Worm (Caenorhabditis elegans) whole organism, L3 larva: ENCODE measurements around the gene gldi-7.

Experiments
- ama-1 ChIP-seq: fragments of 150-350 bp; optimal IDR thresholded peaks from 2 replicates; lab custom pipeline; 2018
- ceh-16 ChIP-seq: sonication (generic microtip); optimal IDR thresholded peaks from 2 replicates; lab custom pipeline; 2017; ENCODE audit warnings: missing biosample characterization, missing genetic modification characterization
- ceh-9 ChIP-seq: sonication (generic microtip); optimal IDR thresholded peaks from 2 replicates; lab custom pipeline; 2018; ENCODE audit warnings: missing biosample characterization, missing genetic modification characterization
- egl-27 ChIP-seq: sonication (generic microtip); optimal IDR thresholded peaks from 4 replicates; lab custom pipeline; 2017; ENCODE audit warnings: missing biosample characterization, missing genetic modification reagents, missing genetic modification characterization
- elt-1 ChIP-seq: fragments of 150-350 bp; optimal IDR thresholded peaks from 2 replicates; lab custom pipeline; 2014; ENCODE audit warnings: missing biosample characterization, missing genetic modification characterization
- elt-2 ChIP-seq: sonication (generic microtip); optimal IDR thresholded peaks from 2 replicates; lab custom pipeline; 2016; ENCODE audit warnings: missing genetic modification reagents, mild to moderate bottlenecking, missing genetic modification characterization, missing compliant biosample characterization
- elt-3 ChIP-seq, 3 experiments: fragments of 150-350 bp in 1 of 3; sonication (generic microtip) in 2 of 3; optimal IDR thresholded peaks; 2 replicates in 2 of 3; 4 replicates in 1 of 3; lab custom pipeline; 2014 to 2017; ENCODE audit warnings: missing biosample characterization in 3 of 3, missing genetic modification characterization in 3 of 3
- eor-1 ChIP-seq, 2 experiments: fragments of 150-350 bp; optimal IDR thresholded peaks; 2 replicates each; lab custom pipeline; 2014 to 2018; ENCODE audit warnings: missing biosample characterization in 2 of 2, missing genetic modification characterization in 2 of 2
- fkh-10 ChIP-seq: sonication (generic microtip); optimal IDR thresholded peaks from 2 replicates; lab custom pipeline; 2017; ENCODE audit warnings: missing biosample characterization, missing genetic modification reagents, missing genetic modification characterization
- fkh-2 ChIP-seq: fragments of 150-350 bp; optimal IDR thresholded peaks from 2 replicates; lab custom pipeline; 2014; ENCODE audit warnings: missing biosample characterization, missing genetic modification reagents, missing genetic modification characterization
- fos-1 ChIP-seq: fragments of 150-350 bp; optimal IDR thresholded peaks from 2 replicates; lab custom pipeline; 2014; ENCODE audit warnings: missing biosample characterization, missing genetic modification characterization
- jun-1 ChIP-seq: fragments of 150-350 bp; optimal IDR thresholded peaks from 2 replicates; lab custom pipeline; 2014; ENCODE audit warnings: missing biosample characterization, missing genetic modification reagents, missing genetic modification characterization
- lin-15B ChIP-seq: fragments of 150-350 bp; optimal IDR thresholded peaks from 2 replicates; lab custom pipeline; 2014; ENCODE audit warnings: missing biosample characterization, missing genetic modification characterization
- lin-39 ChIP-seq: fragments of 150-350 bp; optimal IDR thresholded peaks from 2 replicates; lab custom pipeline; 2018; ENCODE audit warnings: missing biosample characterization, missing genetic modification reagents, missing genetic modification characterization
- mdl-1 ChIP-seq: fragments of 150-350 bp; optimal IDR thresholded peaks from 2 replicates; lab custom pipeline; 2014; ENCODE audit warnings: missing biosample characterization, missing genetic modification characterization
- mml-1 ChIP-seq: fragments of 150-350 bp; sonication (generic microtip); optimal IDR thresholded peaks from 3 replicates; lab custom pipeline; 2014; ENCODE audit warnings: missing biosample characterization, missing genetic modification characterization
- nfya-1 ChIP-seq: sonication (generic microtip); optimal IDR thresholded peaks from 2 replicates; lab custom pipeline; 2017; ENCODE audit warnings: missing genetic modification characterization, mild to moderate bottlenecking, missing compliant biosample characterization, antibody characterized with exemption, moderate library complexity; ENCODE audit not compliant: insufficient read depth
- nhr-12 ChIP-seq: fragments of 150-350 bp; optimal IDR thresholded peaks from 2 replicates; lab custom pipeline; 2014; ENCODE audit warnings: missing biosample characterization, missing genetic modification characterization
- nhr-23 ChIP-seq: fragments of 150-350 bp; optimal IDR thresholded peaks from 2 replicates; lab custom pipeline; 2014; ENCODE audit warnings: missing biosample characterization, missing genetic modification reagents, missing genetic modification characterization
- nhr-237 ChIP-seq: fragments of 150-350 bp; optimal IDR thresholded peaks from 2 replicates; lab custom pipeline; 2014; ENCODE audit warnings: missing biosample characterization, missing genetic modification characterization
- nhr-25 ChIP-seq: sonication (generic microtip); optimal IDR thresholded peaks from 2 replicates; lab custom pipeline; 2017; ENCODE audit warnings: missing biosample characterization, missing genetic modification characterization
- nhr-43 ChIP-seq: sonication (generic microtip); optimal IDR thresholded peaks from 2 replicates; lab custom pipeline; 2016; ENCODE audit warnings: mild to moderate bottlenecking, missing genetic modification characterization, missing compliant biosample characterization; ENCODE audit not compliant: poor library complexity, severe bottlenecking
- nhr-76 ChIP-seq: fragments of 150-350 bp; sonication (generic microtip); optimal IDR thresholded peaks from 5 replicates; lab custom pipeline; 2014; ENCODE audit warnings: missing biosample characterization, missing genetic modification characterization
- nhr-77 ChIP-seq: fragments of 150-350 bp; optimal IDR thresholded peaks from 2 replicates; lab custom pipeline; 2014; ENCODE audit warnings: missing biosample characterization, missing genetic modification characterization
- pha-4 ChIP-seq: fragments of 150-350 bp; optimal IDR thresholded peaks from 2 replicates; lab custom pipeline; 2014; ENCODE audit warnings: missing biosample characterization, missing genetic modification reagents, missing genetic modification characterization
- pqm-1 ChIP-seq: fragments of 150-350 bp; optimal IDR thresholded peaks from 2 replicates; lab custom pipeline; 2017; ENCODE audit warnings: missing biosample characterization, missing genetic modification characterization, inconsistent platforms
- sea-2 ChIP-seq: fragments of 150-350 bp; sonication (generic microtip); optimal IDR thresholded peaks from 4 replicates; lab custom pipeline; 2014; ENCODE audit warnings: missing biosample characterization, missing genetic modification reagents, missing genetic modification characterization
- snpc-4 ChIP-seq: fragments of 150-350 bp; optimal IDR thresholded peaks from 2 replicates; lab custom pipeline; 2014; ENCODE audit warnings: missing biosample characterization, missing genetic modification characterization
- unc-39 ChIP-seq: sonication (generic microtip); optimal IDR thresholded peaks from 4 replicates; lab custom pipeline; 2017; ENCODE audit warnings: missing biosample characterization, missing genetic modification characterization
- zag-1 ChIP-seq: fragments of 150-350 bp; optimal IDR thresholded peaks from 2 replicates; lab custom pipeline; 2014; ENCODE audit warnings: missing biosample characterization, missing genetic modification characterization
- ztf-11 ChIP-seq: fragments of 150-350 bp; optimal IDR thresholded peaks from 2 replicates; lab custom pipeline; 2014; ENCODE audit warnings: missing biosample characterization, missing genetic modification characterization
- ztf-4 ChIP-seq: fragments of 150-350 bp; optimal IDR thresholded peaks from 2 replicates; lab custom pipeline; 2014; ENCODE audit warnings: missing biosample characterization, missing genetic modification characterization

The gldi-7 gene

ce11 chrII:8516783-8517182 lies 14.2 kb downstream of the gldi-7 start, which contains the start of gene rnh-2 (continued):
- TF ChIP-seq lin-39 (no peak), nhr-23 (peak; percentile 83), nfya-1 (peak; percentile 60), snpc-4 (tag; lab: Kevin White, UChicago) (peak; percentile 73), zag-1 (tag; lab: Kevin White, UChicago) (no peak), ztf-4 (no peak), fkh-10 (GFP tag; lab: Kevin White, UChicago) (no peak), fkh-2 (tag; lab: Kevin White, UChicago) (no peak), elt-3 (tag; optimal IDR thresholded peaks at IDR 0.05; lab: Kevin White, UChicago) (no peak), egl-27 (tag; lab: Kevin White, UChicago) (no peak), nhr-237 (tag; lab: Kevin White, UChicago) (no peak)

ce11 chrII:8515521-8515920 lies 15.5 kb downstream of the gldi-7 start:
- no peak for TF ChIP-seq zag-1 (tag; lab: Kevin White, UChicago)
- peak; percentile 20 for TF ChIP-seq pqm-1 (tag; lab: Kevin White, UChicago)
- peak; percentile 35 for TF ChIP-seq pha-4 (tag; lab: Kevin White, UChicago)
- TF ChIP-seq jun-1 (tag; lab: Kevin White, UChicago), result peak; percentile 51
- peak; percentile 79 for TF ChIP-seq elt-2

ce11 chrII:8514729-8515128 lies 16.3 kb downstream of the gldi-7 start, which contains the start of gene ctg-2:
TSS of gene ctg-2 (plus strand) at chrII:8515054.
- TF ChIP-seq jun-1 (tag; lab: Kevin White, UChicago) (peak; percentile 32), elt-2 (peak; percentile 81), egl-27 (tag; lab: Kevin White, UChicago) (no peak), pha-4 (tag; lab: Kevin White, UChicago) (peak; percentile 43), pqm-1 (tag; lab: Kevin White, UChicago) (peak; percentile 87)

ce11 chrII:8508956-8509355 lies 22.1 kb downstream of the gldi-7 start, which contains the start of gene T13H5.1:
TSS of gene T13H5.1 (minus strand) at chrII:8509056.
- TF ChIP-seq mdl-1 (tag; lab: Kevin White, UChicago) (no peak), mml-1 (tag; lab: Kevin White, UChicago) (no peak), nhr-12 (no peak), fkh-10 (GFP tag; lab: Kevin White, UChicago) (no peak), lin-15B (tag; lab: Kevin White, UChicago) (no peak), egl-27 (tag; lab: Kevin White, UChicago) (no peak), ceh-16 (no peak), elt-3 (tag; optimal IDR thresholded peaks at IDR 0.05; lab: Kevin White, UChicago) (no peak), elt-1 (tag; lab: Kevin White, UChicago) (no peak), nhr-77 (tag; lab: Kevin White, UChicago) (no peak)

- TF ChIP-seq fos-1 (no peak), ama-1 (no peak), nhr-12 (no peak), pha-4 (tag; lab: Kevin White, UChicago) (peak; percentile 21), elt-2 (peak; percentile 36), pqm-1 (tag; lab: Kevin White, UChicago) (peak; percentile 55)
Observed at ce11 chrII:8506759-8507158, 24.3 kb downstream of the gldi-7 start.

ce11 chrII:8504074-8504724 lies 26.8 kb downstream of the gldi-7 start:
- TF ChIP-seq nfya-1, result peak; percentile 9
- TF ChIP-seq elt-2, result peak; percentile 22
- peak; percentile 44 for TF ChIP-seq pqm-1 (tag; lab: Kevin White, UChicago)
- no peak for TF ChIP-seq nhr-25 (tag; lab: Kevin White, UChicago)

- TF ChIP-seq lin-15B (tag; lab: Kevin White, UChicago), result no peak
- TF ChIP-seq nhr-43, result no peak
- peak; percentile 18 for TF ChIP-seq lin-39
Observed at ce11 chrII:8499021-8499420, 32.0 kb downstream of the gldi-7 start.

ce11 chrII:8498173-8498572 lies 32.8 kb downstream of the gldi-7 start:
- no peak for TF ChIP-seq pqm-1 (tag; lab: Kevin White, UChicago)
- no peak for TF ChIP-seq ceh-9 (tag; lab: Kevin White, UChicago)
- TF ChIP-seq nhr-77 (tag; lab: Kevin White, UChicago), result no peak
- no peak for TF ChIP-seq elt-2
- no peak for TF ChIP-seq ceh-16
- TF ChIP-seq nhr-76 (tag; lab: Kevin White, UChicago), result no peak
- TF ChIP-seq lin-39, result no peak
- TF ChIP-seq ztf-11 (tag; lab: Kevin White, UChicago), result no peak
- no peak for TF ChIP-seq nhr-237 (tag; lab: Kevin White, UChicago)
- TF ChIP-seq sea-2 (GFP tag; lab: Kevin White, UChicago), result no peak
- TF ChIP-seq unc-39 (tag; lab: Kevin White, UChicago), result no peak
- TF ChIP-seq nhr-12, result no peak
- no peak for TF ChIP-seq eor-1 (tag; optimal IDR thresholded peaks at IDR 0.05; lab: Kevin White, UChicago)
- TF ChIP-seq lin-15B (tag; lab: Kevin White, UChicago), result no peak
